Fruit fly (Drosophila melanogaster) Kc167 (cell line): ENCODE data around the gene CG42587.
"Not testable (repeated sequence)": the region's sequence is repeated elsewhere in the genome, so short reads cannot be mapped to it uniquely, and the experiment has no call there.

Source experiments
- Myc ChIP-seq: fragments of >200 bp; optimal IDR thresholded peaks from 2 replicates; lab custom pipeline; 2017; ENCODE audit warnings: missing external identifiers
- Sin3A ChIP-seq: fragments of >200 bp; optimal IDR thresholded peaks from 2 replicates; lab custom pipeline; 2018; ENCODE audit warnings: missing external identifiers
- insv ChIP-seq: fragments of >200 bp; optimal IDR thresholded peaks from 3 replicates; lab custom pipeline; 2018; ENCODE audit warnings: missing external identifiers
- psq ChIP-seq: fragments of >200 bp; optimal IDR thresholded peaks from 2 replicates; lab custom pipeline; 2017; ENCODE audit warnings: missing external identifiers

DNA sequence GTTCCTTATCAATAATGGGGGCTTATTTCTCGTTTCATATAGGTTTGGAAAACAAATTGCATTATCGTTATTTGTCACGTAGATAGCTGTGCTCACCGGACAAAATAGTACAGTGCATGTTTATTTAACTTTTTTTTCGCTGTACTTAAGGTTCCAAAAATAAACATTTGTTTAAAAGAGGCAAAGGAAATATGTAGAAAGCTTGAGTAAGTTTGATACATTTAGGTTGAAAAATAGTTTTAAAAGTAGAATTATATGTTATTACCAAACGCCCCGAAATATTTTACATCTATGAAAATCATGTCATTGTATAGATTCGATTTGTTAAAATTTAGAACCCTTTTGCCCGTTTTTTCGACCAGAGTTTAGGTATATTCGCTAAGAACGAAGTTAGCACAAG, 5.4 kb downstream of the CG42587 start, which contains the start of gene CG42585:
- not testable (repeated sequence) for TF ChIP-seq Sin3A, psq, insv, Myc (lab: Kevin White, UChicago)
